Fruit fly (Drosophila melanogaster): Measurements from ENCODE around the gene CG12104.

The CG12104 gene

DNA sequence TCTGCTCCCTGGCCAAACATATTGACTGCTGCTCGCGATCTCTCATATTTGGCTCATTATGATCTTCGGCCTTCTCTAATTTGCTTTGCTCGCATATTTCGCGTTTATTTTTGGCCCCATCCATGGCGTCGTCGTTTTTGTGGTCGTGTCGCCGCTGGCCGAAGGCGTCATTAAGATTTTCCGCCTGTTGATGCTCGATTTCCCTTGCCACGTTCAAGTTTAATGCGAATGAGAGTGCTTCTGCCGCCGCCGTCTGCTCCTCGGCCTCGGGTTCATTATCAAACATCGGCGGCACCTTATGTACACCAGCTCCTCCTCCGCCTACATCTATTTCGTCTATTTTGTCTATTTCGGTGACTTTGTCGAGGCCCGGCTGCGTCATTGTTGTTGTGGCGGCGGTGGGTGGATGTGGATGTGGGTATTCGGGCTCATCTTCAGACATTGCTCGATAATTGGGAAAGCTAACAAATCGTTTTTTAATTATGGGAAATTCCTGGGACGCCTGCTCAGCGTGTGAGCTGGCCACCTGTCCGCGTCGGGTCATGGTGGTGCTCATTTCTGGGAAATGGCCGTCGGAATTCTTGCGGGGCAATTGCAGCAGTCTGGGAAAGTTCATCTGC lies 12.1 kb upstream of the CG12104 start (continued):
- TF ChIP-seq ase (GFP tag; IDR thresholded peaks at IDR 0.05): no peak
- TF ChIP-seq Sin3A (optimal IDR thresholded peaks at IDR 0.05): no peak
- no peak for TF ChIP-seq ems (GFP tag; optimal IDR thresholded peaks at IDR 0.05)
- TF ChIP-seq ind (GFP tag; optimal IDR thresholded peaks at IDR 0.05): no peak
- no peak for TF ChIP-seq Taf1 (GFP tag; IDR thresholded peaks at IDR 0.05)
- peak; percentile 85 for TF ChIP-seq CG10543 (GFP tag; optimal IDR thresholded peaks at IDR 0.05)
- peak; percentile 66 for TF ChIP-seq CG12769 (tag; optimal IDR thresholded peaks at IDR 0.05)
- TF ChIP-seq CG10321 (GFP tag; IDR thresholded peaks at IDR 0.05): no peak
- no peak for TF ChIP-seq CG7963 (GFP tag; IDR thresholded peaks at IDR 0.05; ENCODE audit: partially characterized antibody)
- no peak for TF ChIP-seq Hand (GFP tag; optimal IDR thresholded peaks at IDR 0.05)
- TF ChIP-seq CG8290 (GFP tag; optimal IDR thresholded peaks at IDR 0.05): no peak
- no peak for TF ChIP-seq CG8290 (tag; optimal IDR thresholded peaks at IDR 0.05)
- no peak for TF ChIP-seq CG8089 (GFP tag; optimal IDR thresholded peaks at IDR 0.05)
- TF ChIP-seq CG1024 (GFP tag; IDR thresholded peaks at IDR 0.05): no peak
- TF ChIP-seq CkIIα-i1 (GFP tag; IDR thresholded peaks at IDR 0.05): no peak
- no peak for TF ChIP-seq CHES-1-like (GFP tag; optimal IDR thresholded peaks at IDR 0.05)
- no peak for TF ChIP-seq CG4617 (GFP tag; optimal IDR thresholded peaks at IDR 0.05; ENCODE audit: borderline replicate concordance)
- no peak for TF ChIP-seq pum (GFP tag; optimal IDR thresholded peaks at IDR 0.05)
- TF ChIP-seq Ptx1 (GFP tag; IDR thresholded peaks at IDR 0.05): no peak
- no peak for TF ChIP-seq CG13624 (GFP tag; optimal IDR thresholded peaks at IDR 0.05)
- no peak for TF ChIP-seq CG1792 (GFP tag; optimal IDR thresholded peaks at IDR 0.05)
- no peak for TF ChIP-seq Fer3 (tag; optimal IDR thresholded peaks at IDR 0.05)
- TF ChIP-seq CG17802 (tag; optimal IDR thresholded peaks at IDR 0.05): no peak
- TF ChIP-seq E2f1 (GFP tag; IDR thresholded peaks at IDR 0.05): no peak
- TF ChIP-seq HLH3B (GFP tag; IDR thresholded peaks at IDR 0.05): no peak
- TF ChIP-seq Abd-B (GFP tag; optimal IDR thresholded peaks at IDR 0.05): no peak
- TF ChIP-seq CG11723 (GFP tag; optimal IDR thresholded peaks at IDR 0.05): no peak
- TF ChIP-seq Chrac-16 (GFP tag; optimal IDR thresholded peaks at IDR 0.05): no peak
- TF ChIP-seq CG12071 (GFP tag; optimal IDR thresholded peaks at IDR 0.05): no peak
- no peak for TF ChIP-seq CG4328 (GFP tag; optimal IDR thresholded peaks at IDR 0.05)
- TF ChIP-seq CG18011 (GFP tag; optimal IDR thresholded peaks at IDR 0.05): no peak
- TF ChIP-seq CG15073 (GFP tag; optimal IDR thresholded peaks at IDR 0.05): no peak
- no peak for TF ChIP-seq CG2199 (GFP tag; IDR thresholded peaks at IDR 0.05)
- no peak for TF ChIP-seq bcd (GFP tag; optimal IDR thresholded peaks at IDR 0.05)
- TF ChIP-seq CrebB (tag; optimal IDR thresholded peaks at IDR 0.05): no peak
- TF ChIP-seq CG9876 (GFP tag; optimal IDR thresholded peaks at IDR 0.05): no peak
- no peak for TF ChIP-seq Optix (GFP tag; IDR thresholded peaks at IDR 0.05)
- TF ChIP-seq ab (GFP tag; optimal IDR thresholded peaks at IDR 0.05): no peak
- TF ChIP-seq Pdp1 (GFP tag; optimal IDR thresholded peaks at IDR 0.05): no peak
- no peak for TF ChIP-seq CG12104 (GFP tag; optimal IDR thresholded peaks at IDR 0.05)
- TF ChIP-seq chm (GFP tag; IDR thresholded peaks at IDR 0.05): no peak
- TF ChIP-seq lmd (GFP tag; IDR thresholded peaks at IDR 0.05): no peak
- TF ChIP-seq slou (GFP tag; optimal IDR thresholded peaks at IDR 0.05): no peak
- peak; percentile 47 for TF ChIP-seq Ets65A (GFP tag)
- no peak for TF ChIP-seq CG14965 (GFP tag; optimal IDR thresholded peaks at IDR 0.05; ENCODE audit: borderline replicate concordance)
- TF ChIP-seq vfl (GFP tag; optimal IDR thresholded peaks at IDR 0.05): no peak
- no peak for TF ChIP-seq CG7987 (GFP tag; optimal IDR thresholded peaks at IDR 0.05)
- TF ChIP-seq peb (GFP tag; IDR thresholded peaks at IDR 0.05): no peak
- peak; percentile 50 for TF ChIP-seq sens (GFP tag)
- TF ChIP-seq CG1602 (GFP tag; optimal IDR thresholded peaks at IDR 0.05): no peak
- no peak for TF ChIP-seq Ravus (GFP tag; IDR thresholded peaks at IDR 0.05)
- TF ChIP-seq her (GFP tag; optimal IDR thresholded peaks at IDR 0.05): no peak
- no peak for TF ChIP-seq Hr51 (GFP tag; optimal IDR thresholded peaks at IDR 0.05)
